Fruit fly (Drosophila melanogaster): ENCODE measurements around the gene CG43861.

The CG43861 gene

dm6 chr2L:19963836-19964235 is 53.2 kb downstream of the CG43861 start, which contains the start of gene CG10680:
CG10680 (plus strand) TSS chr2L:19964136.
- TF ChIP-seq CG11617 (GFP tag; optimal IDR thresholded peaks at IDR 0.05), result no peak
- TF ChIP-seq CG12768 (GFP tag; optimal IDR thresholded peaks at IDR 0.05), result no peak
- no peak for TF ChIP-seq cic (GFP tag; optimal IDR thresholded peaks at IDR 0.05)
- no peak for TF ChIP-seq Mnt (GFP tag; optimal IDR thresholded peaks at IDR 0.05)
- TF ChIP-seq CG5204 (GFP tag; optimal IDR thresholded peaks at IDR 0.05), result no peak
- TF ChIP-seq Clk (GFP tag; optimal IDR thresholded peaks at IDR 0.05), result no peak
- TF ChIP-seq ovo (GFP tag; optimal IDR thresholded peaks at IDR 0.05), result no peak
- TF ChIP-seq tj (GFP tag; optimal IDR thresholded peaks at IDR 0.05), result no peak
- TF ChIP-seq CG1620 (GFP tag; optimal IDR thresholded peaks at IDR 0.05), result no peak
- no peak for TF ChIP-seq kay (GFP tag; ENCODE audit: borderline replicate concordance)
- TF ChIP-seq Hr96 (GFP tag; optimal IDR thresholded peaks at IDR 0.05), result no peak
- no peak for TF ChIP-seq toe (GFP tag; optimal IDR thresholded peaks at IDR 0.05)

- TF ChIP-seq Crg-1 (GFP tag; optimal IDR thresholded peaks at IDR 0.05) (no peak), CG1620 (GFP tag; optimal IDR thresholded peaks at IDR 0.05) (no peak), cnc (optimal IDR thresholded peaks at IDR 0.05) (no peak), ovo (GFP tag; optimal IDR thresholded peaks at IDR 0.05) (no peak), toe (GFP tag; optimal IDR thresholded peaks at IDR 0.05) (no peak), Clk (GFP tag; optimal IDR thresholded peaks at IDR 0.05) (no peak), Mnt (GFP tag; optimal IDR thresholded peaks at IDR 0.05) (no peak), CG12768 (GFP tag; optimal IDR thresholded peaks at IDR 0.05) (no peak), CG7045 (GFP tag; optimal IDR thresholded peaks at IDR 0.05) (no peak), bab1 (GFP tag; optimal IDR thresholded peaks at IDR 0.05) (no peak), pad (GFP tag; optimal IDR thresholded peaks at IDR 0.05) (no peak), CG7101 (tag; optimal IDR thresholded peaks at IDR 0.05) (no peak), Hr96 (GFP tag; optimal IDR thresholded peaks at IDR 0.05) (no peak), CG11617 (GFP tag; optimal IDR thresholded peaks at IDR 0.05) (no peak), CG5204 (GFP tag; optimal IDR thresholded peaks at IDR 0.05) (no peak), tj (GFP tag; optimal IDR thresholded peaks at IDR 0.05) (no peak), cic (GFP tag; optimal IDR thresholded peaks at IDR 0.05) (no peak)
Measured at dm6 chr2L:19962252-19962729, 54.8 kb downstream of the CG43861 start, which contains the start of the genes CG13965 and CG16772. CG13965 (minus strand) TSS chr2L:19962352. CG16772 (plus strand) TSS chr2L:19962679.

- no peak for TF ChIP-seq cnc (optimal IDR thresholded peaks at IDR 0.05)
Measured at dm6 chr2L:19961585-19961984, 55.5 kb downstream of the CG43861 start, which contains the start of gene CG42866. CG42866 (minus strand) TSS chr2L:19961685.

dm6 chr2L:19960930-19961329 is 56.2 kb downstream of the CG43861 start, which contains the start of gene CG34051:
CG34051 (minus strand) TSS chr2L:19961030.
- TF ChIP-seq CG11617 (GFP tag; optimal IDR thresholded peaks at IDR 0.05) (no peak), CG7045 (GFP tag; optimal IDR thresholded peaks at IDR 0.05) (no peak)

- peak; percentile 48 for TF ChIP-seq ovo (GFP tag; optimal IDR thresholded peaks at IDR 0.05)
- peak; percentile 20 for TF ChIP-seq bab1 (GFP tag; optimal IDR thresholded peaks at IDR 0.05)
- no peak for TF ChIP-seq CG33017 (tag; optimal IDR thresholded peaks at IDR 0.05)
Measured at dm6 chr2L:19958520-19959161, 58.4 kb downstream of the CG43861 start, which contains the start of gene COX4. COX4 (plus strand) TSS chr2L:19958713.

- TF ChIP-seq CG7045 (GFP tag; optimal IDR thresholded peaks at IDR 0.05) (no peak), Hr96 (GFP tag; optimal IDR thresholded peaks at IDR 0.05) (no peak)
Measured at dm6 chr2L:19952221-19952620, 64.9 kb downstream of the CG43861 start.

- TF ChIP-seq CG14711 (tag; optimal IDR thresholded peaks at IDR 0.05) (no peak), pad (GFP tag; optimal IDR thresholded peaks at IDR 0.05) (peak; percentile 39)
Measured at dm6 chr2L:19951543-19952163, 65.4 kb downstream of the CG43861 start.

- TF ChIP-seq tj (GFP tag; optimal IDR thresholded peaks at IDR 0.05) (no peak), CG12768 (GFP tag; optimal IDR thresholded peaks at IDR 0.05) (no peak), kay (GFP tag; ENCODE audit: borderline replicate concordance) (no peak), cnc (optimal IDR thresholded peaks at IDR 0.05) (no peak), CG11617 (GFP tag; optimal IDR thresholded peaks at IDR 0.05) (no peak), CG14711 (tag; optimal IDR thresholded peaks at IDR 0.05) (no peak), pad (GFP tag; optimal IDR thresholded peaks at IDR 0.05) (no peak), toe (GFP tag; optimal IDR thresholded peaks at IDR 0.05) (no peak), bab1 (GFP tag; optimal IDR thresholded peaks at IDR 0.05) (no peak), CG1620 (GFP tag; optimal IDR thresholded peaks at IDR 0.05) (no peak), ovo (GFP tag; optimal IDR thresholded peaks at IDR 0.05) (no peak), Clk (GFP tag; optimal IDR thresholded peaks at IDR 0.05) (no peak), CG33017 (tag; optimal IDR thresholded peaks at IDR 0.05) (no peak), Crg-1 (GFP tag; optimal IDR thresholded peaks at IDR 0.05) (no peak)
Measured at dm6 chr2L:19949600-19949999, 67.5 kb downstream of the CG43861 start.

All from whole organism, adult.